Fruit fly (Drosophila melanogaster) whole organism, prepupa: ENCODE data around the gene wat.

Experiments used
- Blimp-1 ChIP-seq: fragments of 200-800 bp; sonication (Bioruptor generic); optimal IDR thresholded peaks from 3 replicates; lab custom pipeline; 2017; ENCODE audit warnings: missing biosample characterization, missing genetic modification characterization, mild to moderate bottlenecking, moderate library complexity, missing genetic modification reagents
- CG10669 ChIP-seq: fragments of 200-800 bp; sonication (Bioruptor generic); optimal IDR thresholded peaks from 3 replicates; lab custom pipeline; 2018; ENCODE audit warnings: missing biosample characterization, mild to moderate bottlenecking, missing genetic modification characterization, moderate library complexity
- CG11294 ChIP-seq: fragments of 200-800 bp; sonication (Bioruptor generic); IDR thresholded peaks from 2 replicates; pipeline ENCODE4 v1.3.6; 2022; ENCODE audit warnings: missing biosample characterization, missing genetic modification characterization
- CG11762 ChIP-seq: fragments of 200-800 bp; sonication (Bioruptor generic); optimal IDR thresholded peaks from 3 replicates; lab custom pipeline; 2016; ENCODE audit warnings: missing biosample characterization, missing genetic modification characterization; ENCODE audit not compliant: insufficient read depth
- CG15336 ChIP-seq: fragments of 200-800 bp; sonication (Bioruptor generic); IDR thresholded peaks from 2 replicates; pipeline ENCODE4 v1.3.6; 2022; ENCODE audit warnings: missing biosample characterization, missing genetic modification characterization
- CG16779 ChIP-seq: fragments of 200-800 bp; sonication (Bioruptor generic); optimal IDR thresholded peaks from 3 replicates; lab custom pipeline; 2017; ENCODE audit warnings: missing biosample characterization, mild to moderate bottlenecking, missing genetic modification characterization
- CG3032 ChIP-seq: fragments of 200-800 bp; optimal IDR thresholded peaks from 2 replicates; lab custom pipeline; 2019; ENCODE audit warnings: missing biosample characterization, mild to moderate bottlenecking, missing genetic modification characterization, moderate library complexity
- CG3919 ChIP-seq: fragments of 200-800 bp; sonication (Bioruptor generic); optimal IDR thresholded peaks from 3 replicates; lab custom pipeline; 2016; ENCODE audit warnings: missing biosample characterization, missing genetic modification characterization
- CG4318 ChIP-seq: fragments of 200-800 bp; sonication (Bioruptor generic); optimal IDR thresholded peaks from 3 replicates; lab custom pipeline; 2017; ENCODE audit warnings: missing biosample characterization, mild to moderate bottlenecking, missing genetic modification characterization
- CG6163 ChIP-seq: fragments of 200-800 bp; sonication (Bioruptor generic); IDR thresholded peaks from 3 replicates; pipeline ENCODE4 v1.3.6; 2022; ENCODE audit warnings: missing biosample characterization, missing genetic modification characterization
- CG6808 ChIP-seq: fragments of 200-800 bp; sonication (Bioruptor generic); optimal IDR thresholded peaks from 3 replicates; lab custom pipeline; 2017; ENCODE audit warnings: missing biosample characterization, missing genetic modification characterization, mild to moderate bottlenecking, moderate library complexity, missing genetic modification reagents
- CG6854 ChIP-seq: fragments of 200-800 bp; sonication (Bioruptor generic); optimal IDR thresholded peaks from 2 replicates; lab custom pipeline; 2017; ENCODE audit warnings: missing biosample characterization, mild to moderate bottlenecking, missing genetic modification characterization
- CG7368 ChIP-seq: fragments of 200-800 bp; sonication (Bioruptor generic); optimal IDR thresholded peaks from 3 replicates; lab custom pipeline; 2016; ENCODE audit warnings: missing biosample characterization, missing genetic modification characterization
- CG8119 ChIP-seq: fragments of 200-800 bp; sonication (Bioruptor generic); IDR thresholded peaks from 3 replicates; pipeline ENCODE4 v1.3.6; 2022; ENCODE audit warnings: missing biosample characterization, missing genetic modification characterization
- CG8319 ChIP-seq: fragments of 200-800 bp; sonication (Bioruptor generic); optimal IDR thresholded peaks from 3 replicates; lab custom pipeline; 2016; ENCODE audit warnings: missing biosample characterization, missing genetic modification characterization
- CG9139 ChIP-seq: fragments of 200-800 bp; sonication (Bioruptor generic); optimal IDR thresholded peaks from 3 replicates; lab custom pipeline; 2017; ENCODE audit warnings: missing biosample characterization, mild to moderate bottlenecking, missing genetic modification characterization
- Eip78C ChIP-seq: fragments of 200-800 bp; sonication (Bioruptor generic); peaks from one replicate; lab custom pipeline; 2016; ENCODE audit warnings: missing biosample characterization, missing genetic modification characterization
- Eip93F ChIP-seq: fragments of 200-800 bp; sonication (Bioruptor generic); optimal IDR thresholded peaks from 2 replicates; lab custom pipeline; 2016; ENCODE audit warnings: missing biosample characterization, mild to moderate bottlenecking, missing genetic modification characterization
- Ets96B ChIP-seq: fragments of 200-800 bp; optimal IDR thresholded peaks from 2 replicates; lab custom pipeline; 2019; ENCODE audit warnings: missing biosample characterization, mild to moderate bottlenecking, missing genetic modification characterization, moderate library complexity
- Hr38 ChIP-seq: sonication (Bioruptor generic); optimal IDR thresholded peaks from 2 replicates; lab custom pipeline; 2016; ENCODE audit warnings: missing biosample characterization, missing genetic modification characterization
- Hr39 ChIP-seq: fragments of 200-800 bp; sonication (Bioruptor generic); optimal IDR thresholded peaks from 2 replicates; lab custom pipeline; 2016; ENCODE audit warnings: missing biosample characterization, missing genetic modification characterization
- Hr4 ChIP-seq: fragments of 200-800 bp; sonication (Bioruptor generic); optimal IDR thresholded peaks from 3 replicates; lab custom pipeline; 2016; ENCODE audit warnings: missing biosample characterization, missing genetic modification characterization
- Lpt ChIP-seq: fragments of 200-800 bp; sonication (Bioruptor generic); optimal IDR thresholded peaks from 3 replicates; lab custom pipeline; 2016; ENCODE audit warnings: missing biosample characterization, missing genetic modification characterization
- Met ChIP-seq: fragments of 200-800 bp; sonication (Bioruptor generic); optimal IDR thresholded peaks from 3 replicates; lab custom pipeline; 2016; ENCODE audit warnings: missing biosample characterization, missing genetic modification characterization
- OdsH ChIP-seq: fragments of 200-800 bp; sonication (Bioruptor generic); optimal IDR thresholded peaks from 3 replicates; lab custom pipeline; 2016; ENCODE audit warnings: missing biosample characterization, missing genetic modification characterization
- Smox ChIP-seq: fragments of 200-800 bp; sonication (Bioruptor generic); optimal IDR thresholded peaks from 3 replicates; lab custom pipeline; 2016; ENCODE audit warnings: missing biosample characterization, missing genetic modification characterization
- Sox102F ChIP-seq: fragments of 200-800 bp; sonication (Bioruptor generic); optimal IDR thresholded peaks from 2 replicates; lab custom pipeline; 2016; ENCODE audit warnings: missing biosample characterization, mild to moderate bottlenecking, missing genetic modification characterization
- Sox14 ChIP-seq: fragments of 200-800 bp; sonication (Bioruptor generic); optimal IDR thresholded peaks from 3 replicates; lab custom pipeline; 2016; ENCODE audit warnings: missing biosample characterization, missing genetic modification characterization
- Sox15 ChIP-seq: fragments of 200-800 bp; sonication (Bioruptor generic); optimal IDR thresholded peaks from 3 replicates; lab custom pipeline; 2016; ENCODE audit warnings: missing biosample characterization, missing genetic modification characterization
- cyc ChIP-seq: fragments of 200-800 bp; sonication (Bioruptor generic); optimal IDR thresholded peaks from 3 replicates; lab custom pipeline; 2016; ENCODE audit warnings: missing biosample characterization, missing genetic modification characterization
- dsx ChIP-seq: fragments of 200-800 bp; optimal IDR thresholded peaks from 3 replicates; lab custom pipeline; 2019; ENCODE audit warnings: missing biosample characterization, mild to moderate bottlenecking, missing genetic modification characterization, moderate library complexity; ENCODE audit not compliant: poor library complexity, severe bottlenecking
- eg ChIP-seq: fragments of 200-800 bp; sonication (Bioruptor generic); IDR thresholded peaks from 3 replicates; pipeline ENCODE4 v1.3.6; 2022; ENCODE audit warnings: missing biosample characterization, missing genetic modification characterization
- esn ChIP-seq: fragments of 200-800 bp; sonication (Bioruptor generic); optimal IDR thresholded peaks from 2 replicates; lab custom pipeline; 2016; ENCODE audit warnings: missing biosample characterization, mild to moderate bottlenecking, missing genetic modification characterization, moderate library complexity
- fd59A ChIP-seq: fragments of 200-800 bp; sonication (Bioruptor generic); optimal IDR thresholded peaks from 2 replicates; lab custom pipeline; 2017; ENCODE audit warnings: missing biosample characterization, mild to moderate bottlenecking, missing genetic modification characterization, missing genetic modification reagents
- fd85E ChIP-seq: fragments of 200-800 bp; sonication (Bioruptor generic); optimal IDR thresholded peaks from 3 replicates; lab custom pipeline; 2016; ENCODE audit warnings: missing biosample characterization, missing genetic modification characterization
- lz ChIP-seq: fragments of 200-800 bp; sonication (Bioruptor generic); optimal IDR thresholded peaks from 3 replicates; lab custom pipeline; 2016; ENCODE audit warnings: missing biosample characterization, missing genetic modification characterization
- net ChIP-seq: fragments of 200-800 bp; sonication (Bioruptor generic); optimal IDR thresholded peaks from 3 replicates; lab custom pipeline; 2016; ENCODE audit warnings: missing biosample characterization, missing genetic modification characterization
- pdm3 ChIP-seq: fragments of 200-800 bp; sonication (Bioruptor generic); optimal IDR thresholded peaks from 3 replicates; lab custom pipeline; 2016; ENCODE audit warnings: missing biosample characterization, missing genetic modification characterization
- salr ChIP-seq, 2 experiments: fragments of 200-800 bp; sonication (Bioruptor generic); optimal IDR thresholded peaks; 3 replicates each; lab custom pipeline; 2016 to 2018; ENCODE audit warnings: missing biosample characterization in 2 of 2, missing genetic modification characterization in 2 of 2, mild to moderate bottlenecking in 1 of 2
- spab ChIP-seq: fragments of 200-800 bp; sonication (Bioruptor generic); optimal IDR thresholded peaks from 2 replicates; lab custom pipeline; 2017; ENCODE audit warnings: missing biosample characterization, mild to moderate bottlenecking, missing genetic modification characterization, missing genetic modification reagents
- ss ChIP-seq, 2 experiments: fragments of 200-800 bp; sonication (Bioruptor generic); optimal IDR thresholded peaks; 2 replicates in 1 of 2; 3 replicates in 1 of 2; lab custom pipeline; 2017 to 2018; ENCODE audit warnings: mild to moderate bottlenecking in 2 of 2, missing biosample characterization in 2 of 2, missing genetic modification characterization in 2 of 2, moderate library complexity in 1 of 2
- topi ChIP-seq: fragments of 200-800 bp; sonication (Bioruptor generic); optimal IDR thresholded peaks from 3 replicates; lab custom pipeline; 2016; ENCODE audit warnings: missing biosample characterization, missing genetic modification characterization

The wat gene

DNA sequence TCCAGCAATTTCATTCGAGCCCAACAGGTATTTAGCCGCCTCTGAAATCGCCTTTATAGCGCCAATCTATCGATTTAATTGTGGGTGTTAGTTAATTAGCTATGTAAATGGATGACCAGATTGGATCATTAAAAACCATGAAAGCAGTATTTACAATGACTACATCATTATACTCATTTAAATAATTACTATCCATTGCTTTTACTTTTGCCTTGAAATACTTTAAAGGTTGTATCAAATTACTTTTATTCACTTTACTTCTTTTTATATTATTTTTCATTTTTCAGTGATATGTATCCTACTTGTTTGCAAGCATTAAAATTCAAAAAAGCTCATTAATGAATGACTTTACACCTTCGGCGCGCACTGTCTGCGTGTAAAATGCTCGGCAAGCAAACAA, 21.2 kb downstream of the wat start (continued):
- TF ChIP-seq CG6854 (no peak), CG3919 (peak; percentile 35), CG4318 (GFP tag; lab: Kevin White, UChicago) (no peak), CG3032 (tag; lab: Kevin White, UChicago) (peak; percentile 32), OdsH (GFP tag; lab: Kevin White, UChicago) (peak; percentile 35), pdm3 (GFP tag; lab: Kevin White, UChicago) (peak; percentile 36), CG7368 (GFP tag; lab: Kevin White, UChicago) (no peak), CG8119 (GFP tag; lab: Robert Waterston, UW) (no peak), CG6808 (GFP tag; lab: Kevin White, UChicago) (peak; percentile 55), CG11294 (GFP tag; lab: Robert Waterston, UW) (no peak), Blimp-1 (GFP tag; lab: Kevin White, UChicago) (no peak), dsx (no peak), topi (GFP tag; lab: Kevin White, UChicago) (peak; percentile 59), Hr39 (GFP tag; lab: Kevin White, UChicago) (peak; percentile 52), eg (GFP tag; lab: Robert Waterston, UW) (no peak), Met (peak; percentile 49), CG16779 (tag; lab: Kevin White, UChicago) (no peak), Smox (GFP tag; lab: Kevin White, UChicago) (peak; percentile 42), CG8319 (GFP tag; lab: Kevin White, UChicago) (peak; percentile 3)

dm6 chr3R:28990695-28991094, 29.5 kb downstream of the wat start:
- no peak for TF ChIP-seq CG6854
- no peak for TF ChIP-seq CG10669
- TF ChIP-seq esn (GFP tag; lab: Kevin White, UChicago) = no peak
- TF ChIP-seq Hr38 (GFP tag; lab: Kevin White, UChicago) = no peak
- no peak for TF ChIP-seq CG4318 (GFP tag; lab: Kevin White, UChicago)
- TF ChIP-seq net (GFP tag; lab: Kevin White, UChicago) = no peak
- no peak for TF ChIP-seq CG6163
- TF ChIP-seq dsx = no peak
- TF ChIP-seq CG9139 (GFP tag; lab: Kevin White, UChicago) = no peak
- TF ChIP-seq, all 60 proteins: peak for 0

dm6 chr3R:28989388-28989787, 30.8 kb downstream of the wat start:
- no peak for TF ChIP-seq salr (GFP tag; optimal IDR thresholded peaks at IDR 0.05; lab: Kevin White, UChicago)
- TF ChIP-seq Smox (GFP tag; lab: Kevin White, UChicago) = no peak
- TF ChIP-seq lz = no peak
- no peak for TF ChIP-seq pdm3 (GFP tag; lab: Kevin White, UChicago)

- no peak for TF ChIP-seq CG6854
- no peak for TF ChIP-seq Sox15 (GFP tag; lab: Kevin White, UChicago)
- peak; percentile 32 for TF ChIP-seq CG3032 (tag; lab: Kevin White, UChicago)
- peak; percentile 4 for TF ChIP-seq OdsH (GFP tag; lab: Kevin White, UChicago)
- TF ChIP-seq CG16779 (tag; lab: Kevin White, UChicago) = peak; percentile 4
- no peak for TF ChIP-seq eg (GFP tag; lab: Robert Waterston, UW)
- TF ChIP-seq topi (GFP tag; lab: Kevin White, UChicago) = no peak
- no peak for TF ChIP-seq Blimp-1 (GFP tag; lab: Kevin White, UChicago)
- no peak for TF ChIP-seq CG6163
- no peak for TF ChIP-seq Hr39 (GFP tag; lab: Kevin White, UChicago)
- TF ChIP-seq CG9139 (GFP tag; lab: Kevin White, UChicago) = no peak
- peak; percentile 35 for TF ChIP-seq CG3919
- TF ChIP-seq Sox14 (GFP tag; lab: Kevin White, UChicago) = peak; percentile 17
- TF ChIP-seq esn (GFP tag; lab: Kevin White, UChicago) = no peak
- TF ChIP-seq spab (GFP tag; lab: Kevin White, UChicago) = peak; percentile 38
- peak in 1 of 2 experiments; percentile 29 for TF ChIP-seq ss (GFP tag; optimal IDR thresholded peaks at IDR 0.05; lab: Kevin White, UChicago)
- peak; percentile 79 for TF ChIP-seq Eip78C (GFP tag; lab: Kevin White, UChicago)
- TF ChIP-seq fd85E (GFP tag; lab: Kevin White, UChicago) = no peak
- peak; percentile 25 for TF ChIP-seq fd59A (GFP tag; lab: Kevin White, UChicago)
- peak; percentile 18 for TF ChIP-seq CG4318 (GFP tag; lab: Kevin White, UChicago)
- TF ChIP-seq cyc (GFP tag; lab: Kevin White, UChicago) = no peak
- no peak for TF ChIP-seq Sox102F (GFP tag; lab: Kevin White, UChicago)
- no peak for TF ChIP-seq Eip93F
- peak; percentile 30 for TF ChIP-seq Hr4
- peak; percentile 31 for TF ChIP-seq CG15336 (GFP tag; lab: Robert Waterston, UW)
- peak; percentile 50 for TF ChIP-seq Ets96B
- TF ChIP-seq CG11762 (GFP tag; lab: Kevin White, UChicago) = no peak
- TF ChIP-seq pdm3 (GFP tag; lab: Kevin White, UChicago) = peak; percentile 31
- no peak for TF ChIP-seq Lpt (GFP tag; lab: Kevin White, UChicago)
These were observed 32.4 kb downstream of the wat start for dm6 chr3R:28987596-28988378.
